Fruit fly (Drosophila melanogaster) whole organism, embryonic: Measurements from ENCODE around the gene CG31706.

ENCODE experiments used
- CG10209 ChIP-seq: fragments of 200-800 bp; sonication (Bioruptor generic); optimal IDR thresholded peaks from 3 replicates; lab custom pipeline; 2017; ENCODE audit warnings: missing biosample characterization, mild to moderate bottlenecking, missing genetic modification characterization, missing genetic modification reagents
- CG11398 ChIP-seq: fragments of 200-800 bp; sonication (Bioruptor generic); optimal IDR thresholded peaks from 2 replicates; lab custom pipeline; 2016; ENCODE audit warnings: missing biosample characterization, missing genetic modification characterization
- CG12659 ChIP-seq: fragments of 200-800 bp; sonication (Bioruptor generic); optimal IDR thresholded peaks from 3 replicates; lab custom pipeline; 2017; ENCODE audit warnings: mild to moderate bottlenecking, missing biosample characterization, missing genetic modification reagents, missing genetic modification characterization
- CG13624 ChIP-seq: fragments of 200-800 bp; sonication (Bioruptor generic); optimal IDR thresholded peaks from 2 replicates; lab custom pipeline; 2016; ENCODE audit warnings: missing biosample characterization, missing genetic modification characterization
- CG1529 ChIP-seq: fragments of 200-800 bp; sonication (Bioruptor generic); optimal IDR thresholded peaks from 3 replicates; lab custom pipeline; 2018; ENCODE audit warnings: missing biosample characterization, missing genetic modification characterization
- CG15514 ChIP-seq: fragments of 200-800 bp; sonication (Bioruptor generic); optimal IDR thresholded peaks from 3 replicates; lab custom pipeline; 2017; ENCODE audit warnings: missing biosample characterization, missing genetic modification characterization, mild to moderate bottlenecking, moderate library complexity, missing genetic modification reagents
- CG17568 ChIP-seq: fragments of 200-800 bp; sonication (Bioruptor generic); optimal IDR thresholded peaks from 2 replicates; lab custom pipeline; 2018; ENCODE audit warnings: missing biosample characterization, mild to moderate bottlenecking, missing genetic modification characterization, moderate library complexity
- CG32772 ChIP-seq: fragments of 200-800 bp; sonication (Bioruptor generic); IDR thresholded peaks from 2 replicates; pipeline ENCODE4 v1.3.6; 2022; ENCODE audit warnings: missing biosample characterization, missing genetic modification characterization
- CG33557 ChIP-seq: fragments of 200-800 bp; sonication (Bioruptor generic); optimal IDR thresholded peaks from 2 replicates; lab custom pipeline; 2019; ENCODE audit warnings: missing biosample characterization, mild to moderate bottlenecking, missing genetic modification characterization, moderate library complexity
- CG3995 ChIP-seq: fragments of 200-800 bp; sonication (Bioruptor generic); optimal IDR thresholded peaks from 3 replicates; lab custom pipeline; 2016; ENCODE audit warnings: missing biosample characterization, missing genetic modification characterization
- CG6791 ChIP-seq: fragments of 200-800 bp; sonication (Bioruptor generic); IDR thresholded peaks from 3 replicates; pipeline ENCODE4 v1.3.6; 2022; ENCODE audit warnings: missing biosample characterization, missing genetic modification characterization; ENCODE audit not compliant: partially characterized antibody
- CG8359 ChIP-seq: fragments of 200-800 bp; sonication (Bioruptor generic); optimal IDR thresholded peaks from 2 replicates; lab custom pipeline; 2017; ENCODE audit warnings: missing biosample characterization, mild to moderate bottlenecking, missing genetic modification characterization, borderline replicate concordance
- CG8765 ChIP-seq: fragments of 200-800 bp; sonication (Bioruptor generic); IDR thresholded peaks from 2 replicates; pipeline ENCODE4 v1.3.6; 2022; ENCODE audit warnings: missing biosample characterization, missing genetic modification characterization
- Dbx ChIP-seq: fragments of 200-800 bp; sonication (Bioruptor generic); IDR thresholded peaks from 3 replicates; pipeline ENCODE4 v1.3.6; 2022; ENCODE audit warnings: missing biosample characterization, missing genetic modification characterization
- Dip2 ChIP-seq: fragments of 200-800 bp; sonication (Bioruptor generic); IDR thresholded peaks from 2 replicates; pipeline ENCODE4 v1.3.6; 2022; ENCODE audit warnings: missing biosample characterization, missing genetic modification characterization
- Dp ChIP-seq: fragments of 200-800 bp; sonication (Bioruptor generic); optimal IDR thresholded peaks from 2 replicates; lab custom pipeline; 2018; ENCODE audit warnings: missing biosample characterization, mild to moderate bottlenecking, missing genetic modification characterization, moderate library complexity
- Elba2 ChIP-seq: fragments of 200-800 bp; sonication (Bioruptor generic); optimal IDR thresholded peaks from 3 replicates; lab custom pipeline; 2016; ENCODE audit warnings: missing biosample characterization, missing genetic modification characterization
- Ets65A ChIP-seq: fragments of 200-800 bp; sonication (Bioruptor generic); peaks from one replicate; lab custom pipeline; 2016; ENCODE audit warnings: missing biosample characterization, missing genetic modification characterization
- Gug ChIP-seq: fragments of 200-800 bp; sonication (Bioruptor generic); IDR thresholded peaks from 4 replicates; pipeline ENCODE4 v1.3.6; 2022; ENCODE audit warnings: missing biosample characterization, missing genetic modification characterization
- Hr78 ChIP-seq, 2 experiments: fragments of 200-800 bp in 1 of 2; fragments of >200 bp in 1 of 2; sonication (Bioruptor generic) in 1 of 2; optimal IDR thresholded peaks; 2 replicates each; lab custom pipeline; 2017 to 2019; ENCODE audit warnings: missing biosample characterization in 2 of 2, missing genetic modification characterization in 2 of 2, mild to moderate bottlenecking in 1 of 2, moderate library complexity in 1 of 2
- Lpt ChIP-seq: fragments of >200 bp; optimal IDR thresholded peaks from 2 replicates; lab custom pipeline; 2018; ENCODE audit warnings: missing biosample characterization, missing genetic modification characterization
- MESR4 ChIP-seq: fragments of 200-800 bp; sonication (Bioruptor generic); optimal IDR thresholded peaks from 2 replicates; lab custom pipeline; 2018; ENCODE audit warnings: missing biosample characterization, mild to moderate bottlenecking, missing genetic modification characterization, moderate library complexity
- Myb ChIP-seq: fragments of 200-800 bp; sonication (Bioruptor generic); optimal IDR thresholded peaks from 2 replicates; lab custom pipeline; 2016; ENCODE audit warnings: missing biosample characterization, missing genetic modification characterization
- NC2α ChIP-seq: fragments of 200-800 bp; sonication (Bioruptor generic); optimal IDR thresholded peaks from 2 replicates; lab custom pipeline; 2016; ENCODE audit warnings: missing biosample characterization, missing genetic modification characterization
- Nf-YB ChIP-seq: fragments of 200-800 bp; sonication (Bioruptor generic); optimal IDR thresholded peaks from 3 replicates; lab custom pipeline; 2019; ENCODE audit warnings: missing biosample characterization, mild to moderate bottlenecking, missing genetic modification characterization, moderate library complexity
- Pdp1 ChIP-seq, 2 experiments: fragments of 200-800 bp; sonication (Bioruptor generic); optimal IDR thresholded peaks; 3 replicates each; lab custom pipeline; 2016; ENCODE audit warnings: missing biosample characterization in 2 of 2, missing genetic modification characterization in 2 of 2, mild to moderate bottlenecking in 1 of 2, moderate library complexity in 1 of 2
- Sry-β ChIP-seq: fragments of 200-800 bp; sonication (Bioruptor generic); optimal IDR thresholded peaks from 2 replicates; lab custom pipeline; 2018; ENCODE audit warnings: missing biosample characterization, mild to moderate bottlenecking, missing genetic modification characterization, moderate library complexity
- Sry-δ ChIP-seq: fragments of 200-800 bp; sonication (Bioruptor generic); optimal IDR thresholded peaks from 2 replicates; lab custom pipeline; 2016; ENCODE audit warnings: missing biosample characterization, missing genetic modification characterization
- caup ChIP-seq: fragments of 200-800 bp; sonication (Bioruptor generic); optimal IDR thresholded peaks from 3 replicates; lab custom pipeline; 2017; ENCODE audit warnings: missing biosample characterization, mild to moderate bottlenecking, missing genetic modification characterization, moderate library complexity; ENCODE audit not compliant: severe bottlenecking
- chinmo ChIP-seq: fragments of 200-800 bp; sonication (Bioruptor generic); IDR thresholded peaks from 4 replicates; pipeline ENCODE4 v1.3.6; 2022; ENCODE audit warnings: missing biosample characterization, missing genetic modification characterization; ENCODE audit not compliant: partially characterized antibody
- dm ChIP-seq: fragments of 200-800 bp; sonication (Bioruptor generic); optimal IDR thresholded peaks from 3 replicates; lab custom pipeline; 2016; ENCODE audit warnings: missing biosample characterization, missing genetic modification characterization
- en ChIP-seq: fragments of 200-800 bp; sonication (Bioruptor generic); optimal IDR thresholded peaks from 2 replicates; lab custom pipeline; 2016; ENCODE audit warnings: missing biosample characterization, missing genetic modification characterization
- hbn ChIP-seq: fragments of 200-800 bp; sonication (Bioruptor generic); IDR thresholded peaks from 2 replicates; pipeline ENCODE4 v1.3.6; 2022; ENCODE audit warnings: missing biosample characterization, missing genetic modification characterization; ENCODE audit not compliant: partially characterized antibody
- hkb ChIP-seq, 2 experiments: fragments of 200-800 bp in 1 of 2; fragments of >200 bp in 1 of 2; sonication (Bioruptor generic) in 1 of 2; IDR thresholded peaks in 1 of 2; optimal IDR thresholded peaks in 1 of 2; 2 replicates each; pipeline versions ENCODE4 v1.3.6 to Lab custom; 2017 to 2022; ENCODE audit warnings: missing biosample characterization in 1 of 2, missing genetic modification characterization in 1 of 2
- insv ChIP-seq, 2 experiments: fragments of 200-800 bp; sonication (Bioruptor generic); optimal IDR thresholded peaks; 3 replicates each; lab custom pipeline; 2016 to 2018; ENCODE audit warnings: missing biosample characterization in 2 of 2, missing genetic modification characterization in 2 of 2
- ken ChIP-seq: fragments of 200-800 bp; sonication (Bioruptor generic); IDR thresholded peaks from 3 replicates; pipeline ENCODE4 v1.3.6; 2022; ENCODE audit warnings: missing biosample characterization, missing genetic modification characterization
- klu ChIP-seq: fragments of 200-800 bp; sonication (Bioruptor generic); IDR thresholded peaks from 2 replicates; pipeline ENCODE4 v1.3.6; 2022; ENCODE audit warnings: missing biosample characterization, missing genetic modification characterization
- knrl ChIP-seq: fragments of 200-800 bp; sonication (Bioruptor generic); IDR thresholded peaks from 3 replicates; pipeline ENCODE4 v1.3.6; 2022; ENCODE audit warnings: missing biosample characterization, missing genetic modification characterization; ENCODE audit not compliant: partially characterized antibody
- lilli ChIP-seq: fragments of 200-800 bp; sonication (Bioruptor generic); optimal IDR thresholded peaks from 3 replicates; lab custom pipeline; 2016; ENCODE audit warnings: missing biosample characterization, missing genetic modification characterization
- nerfin-2 ChIP-seq: fragments of 200-800 bp; sonication (Bioruptor generic); IDR thresholded peaks from 2 replicates; pipeline ENCODE4 v1.3.6; 2022; ENCODE audit warnings: missing biosample characterization, missing genetic modification characterization; ENCODE audit not compliant: partially characterized antibody
- pfk ChIP-seq: fragments of 200-800 bp; sonication (Bioruptor generic); optimal IDR thresholded peaks from 2 replicates; lab custom pipeline; 2018; ENCODE audit warnings: missing biosample characterization, mild to moderate bottlenecking, missing genetic modification characterization, moderate library complexity
- pzg ChIP-seq: fragments of 200-800 bp; sonication (Bioruptor generic); optimal IDR thresholded peaks from 3 replicates; lab custom pipeline; 2018; ENCODE audit warnings: missing biosample characterization, mild to moderate bottlenecking, missing genetic modification characterization, moderate library complexity
- seq ChIP-seq: fragments of 200-800 bp; sonication (Bioruptor generic); IDR thresholded peaks from 2 replicates; pipeline ENCODE4 v1.3.6; 2022; ENCODE audit warnings: missing biosample characterization, missing genetic modification characterization
- tin ChIP-seq: fragments of 200-800 bp; sonication (Bioruptor generic); optimal IDR thresholded peaks from 3 replicates; lab custom pipeline; 2016; ENCODE audit warnings: missing biosample characterization, missing genetic modification characterization
- tna ChIP-seq: fragments of 200-800 bp; sonication (Bioruptor generic); IDR thresholded peaks from 2 replicates; pipeline ENCODE4 v1.3.6; 2022; ENCODE audit warnings: missing biosample characterization, missing genetic modification characterization; ENCODE audit not compliant: partially characterized antibody
- wek ChIP-seq: fragments of 200-800 bp; sonication (Bioruptor generic); optimal IDR thresholded peaks from 3 replicates; lab custom pipeline; 2018; ENCODE audit warnings: missing biosample characterization, mild to moderate bottlenecking, missing genetic modification characterization, moderate library complexity

The CG31706 gene

dm6 chr2L:11516526-11517441 lies 14.1 kb downstream of the CG31706 start, which contains the start of the genes Dlg5 and CG4970:
TSS of gene Dlg5 (minus strand) at chr2L:11517081.
TSS of gene CG4970 (plus strand) at chr2L:11517391.
- TF ChIP-seq knrl (peak; percentile 86), Lpt (no peak), Dbx (GFP tag; lab: Robert Waterston, UW) (peak; percentile 27; the same call in 1 of the 3 replicates), caup (no peak), CG15514 (GFP tag; lab: Kevin White, UChicago) (peak; percentile 80), dm (peak; percentile 20), Pdp1 (GFP tag; optimal IDR thresholded peaks at IDR 0.05; lab: Kevin White, UChicago) (peak in 1 of 2 experiments; percentile 97), CG1529 (GFP tag; lab: Kevin White, UChicago) (no peak), CG33557 (no peak), Dip2 (no peak), CG3995 (GFP tag; lab: Kevin White, UChicago) (peak; percentile 12), lilli (GFP tag; lab: Kevin White, UChicago) (peak; percentile 20), tin (GFP tag; lab: Kevin White, UChicago) (no peak), Gug (GFP tag; lab: Robert Waterston, UW) (no peak), CG8765 (GFP tag; lab: Robert Waterston, UW) (no peak), CG6791 (GFP tag; lab: Robert Waterston, UW) (peak; percentile 74), CG12659 (GFP tag; lab: Kevin White, UChicago) (peak; percentile 76), Sry-δ (GFP tag; lab: Kevin White, UChicago) (peak; percentile 78), Hr78 (GFP tag; optimal IDR thresholded peaks at IDR 0.05; lab: Kevin White, UChicago) (no peak), hbn (GFP tag; lab: Robert Waterston, UW) (peak; percentile 67; the same call in 1 of the 2 replicates), pzg (GFP tag; lab: Kevin White, UChicago) (peak; percentile 84), pfk (GFP tag; lab: Kevin White, UChicago) (no peak), seq (no peak), tna (peak; percentile 69), en (GFP tag; lab: Kevin White, UChicago) (no peak), Myb (GFP tag; lab: Kevin White, UChicago) (peak; percentile 51), CG17568 (GFP tag; lab: Kevin White, UChicago) (no peak), chinmo (GFP tag; lab: Robert Waterston, UW) (peak; percentile 78; the same call in 2 of the 4 replicates), Dp (GFP tag; lab: Kevin White, UChicago) (peak; percentile 64), Sry-β (GFP tag; lab: Kevin White, UChicago) (no peak), CG10209 (no peak), Nf-YB (GFP tag; lab: Kevin White, UChicago) (peak; percentile 89), nerfin-2 (GFP tag; lab: Robert Waterston, UW) (peak; percentile 66; the same call in 1 of the 2 replicates), Ets65A (GFP tag; lab: Kevin White, UChicago) (peak; percentile 90), insv (GFP tag; optimal IDR thresholded peaks at IDR 0.05; lab: Kevin White, UChicago) (peak in 1 of 2 experiments; percentile 61), CG8359 (GFP tag; lab: Kevin White, UChicago) (no peak), klu (GFP tag; lab: Robert Waterston, UW) (no peak), CG11398 (GFP tag; lab: Kevin White, UChicago) (no peak), CG13624 (peak; percentile 38), CG32772 (GFP tag; lab: Robert Waterston, UW) (peak; percentile 56; the same call in 1 of the 2 replicates), NC2α (GFP tag; lab: Kevin White, UChicago) (no peak), Elba2 (peak; percentile 63), wek (GFP tag; lab: Kevin White, UChicago) (no peak), ken (GFP tag; lab: Robert Waterston, UW) (no peak), hkb (optimal IDR thresholded peaks at IDR 0.05; lab: Kevin White, UChicago) (peak; percentile 85), hkb (GFP tag; IDR thresholded peaks at IDR 0.05; lab: Robert Waterston, UW) (no peak), MESR4 (peak; percentile 75)
